Fruit fly (Drosophila melanogaster) whole organism, prepupa: ENCODE results near the gene Smyd5.

Source experiments
- CG11294 ChIP-seq: fragments of 200-800 bp; sonication (Bioruptor generic); IDR thresholded peaks from 2 replicates; pipeline ENCODE4 v1.3.6; 2022; ENCODE audit warnings: missing biosample characterization, missing genetic modification characterization
- CG8632 ChIP-seq: fragments of 200-800 bp; sonication (Bioruptor generic); optimal IDR thresholded peaks from 3 replicates; lab custom pipeline; 2016; ENCODE audit warnings: missing biosample characterization, missing genetic modification characterization
- Eip93F ChIP-seq: fragments of 200-800 bp; sonication (Bioruptor generic); optimal IDR thresholded peaks from 2 replicates; lab custom pipeline; 2016; ENCODE audit warnings: missing biosample characterization, mild to moderate bottlenecking, missing genetic modification characterization
- Sox102F ChIP-seq: fragments of 200-800 bp; sonication (Bioruptor generic); optimal IDR thresholded peaks from 2 replicates; lab custom pipeline; 2016; ENCODE audit warnings: missing biosample characterization, mild to moderate bottlenecking, missing genetic modification characterization
- cyc ChIP-seq: fragments of 200-800 bp; sonication (Bioruptor generic); optimal IDR thresholded peaks from 3 replicates; lab custom pipeline; 2016; ENCODE audit warnings: missing biosample characterization, missing genetic modification characterization
- ss ChIP-seq, 2 experiments: fragments of 200-800 bp; sonication (Bioruptor generic); optimal IDR thresholded peaks; 2 replicates in 1 of 2; 3 replicates in 1 of 2; lab custom pipeline; 2017 to 2018; ENCODE audit warnings: mild to moderate bottlenecking in 2 of 2, missing biosample characterization in 2 of 2, missing genetic modification characterization in 2 of 2, moderate library complexity in 1 of 2

dm6 chr3R:21186606-21187393 lies 31.8 kb downstream of the Smyd5 start:
- TF ChIP-seq Sox102F (peak; percentile 55), Eip93F (GFP tag; lab: Kevin White, UChicago) (no peak), cyc (GFP tag; lab: Kevin White, UChicago) (peak; percentile 41), CG11294 (GFP tag; lab: Robert Waterston, UW) (no peak), CG8632 (GFP tag; lab: Kevin White, UChicago) (no peak), ss (GFP tag; optimal IDR thresholded peaks at IDR 0.05; lab: Kevin White, UChicago) (peak; percentile 29 to 74)
